Worm (Caenorhabditis elegans): ENCODE measurements around the gene lin-33.
A peak's percentile ranks its signal among the peaks of the same experiment; 100 is the strongest.

The lin-33 gene

DNA sequence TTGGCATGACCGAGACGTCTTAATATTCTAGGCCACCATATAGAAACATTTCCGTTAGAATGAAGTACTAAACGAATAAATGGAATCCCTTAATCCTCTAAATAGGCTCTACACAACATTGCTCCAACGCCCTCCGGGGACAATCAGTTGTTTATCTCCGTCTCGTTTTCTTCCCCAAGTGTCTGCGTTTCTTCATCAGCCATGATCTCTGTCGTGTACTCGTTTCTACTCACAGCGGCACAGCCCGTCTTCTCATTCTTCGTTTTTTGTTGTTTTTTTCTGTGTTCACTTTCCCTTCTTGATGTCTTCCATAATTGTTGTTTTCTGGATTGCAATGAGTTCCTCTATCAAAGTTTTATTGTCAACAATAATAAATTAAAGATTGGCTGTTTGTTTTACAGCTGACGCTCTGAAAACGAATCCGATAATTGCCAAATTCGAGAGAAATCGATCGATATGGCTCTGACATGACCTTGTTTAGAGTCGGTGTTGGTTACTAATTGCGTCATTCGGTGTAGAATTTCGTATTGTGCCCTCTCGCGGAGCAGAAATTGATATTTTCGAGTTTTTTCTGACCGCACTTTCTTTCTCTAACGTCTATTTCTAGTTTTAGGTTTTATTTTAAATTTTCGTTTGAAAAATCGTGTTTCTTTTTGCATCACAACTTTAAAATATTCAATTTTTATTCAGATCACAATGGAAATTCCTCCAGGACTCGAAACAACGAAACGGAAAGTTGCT lies 11.0 kb downstream of the lin-33 start, which contains the start of gene pfkb-1.2:
Gene pfkb-1.2, plus strand, starts transcription at position 691 of the 741 bp plus-strand sequence.
- peak in 1 of 2 experiments; percentile 63 for TF ChIP-seq daf-16 (GFP tag; optimal IDR thresholded peaks at IDR 0.05)
- peak; percentile 73 for TF ChIP-seq daf-16 (tag; optimal IDR thresholded peaks at IDR 0.05)
- peak; percentile 55 for TF ChIP-seq rbr-2 (tag; optimal IDR thresholded peaks at IDR 0.05)
- TF ChIP-seq dve-1 (tag; optimal IDR thresholded peaks at IDR 0.05; ENCODE audit: insufficient read depth): peak; percentile 17
- peak; percentile 30 for TF ChIP-seq nhr-28 (tag; optimal IDR thresholded peaks at IDR 0.05)
- TF ChIP-seq ceh-82 (tag; optimal IDR thresholded peaks at IDR 0.05): no peak
- peak; percentile 24 for TF ChIP-seq hlh-11 (tag; optimal IDR thresholded peaks at IDR 0.05)
- TF ChIP-seq mep-1 (tag; optimal IDR thresholded peaks at IDR 0.05): peak; percentile 17
- TF ChIP-seq tag-97 (GFP tag; IDR thresholded peaks at IDR 0.05): no peak

ce11 chrIV:5944172-5944571 lies 13.7 kb downstream of the lin-33 start:
- no peak for TF ChIP-seq madf-5 (GFP tag; IDR thresholded peaks at IDR 0.05)
- TF ChIP-seq aha-1 (tag): peak; percentile 96
- TF ChIP-seq nhr-41 (GFP tag; IDR thresholded peaks at IDR 0.05): no peak
- TF ChIP-seq F37D6.2 (tag; optimal IDR thresholded peaks at IDR 0.05): no peak
- TF ChIP-seq unc-62 (GFP tag; optimal IDR thresholded peaks at IDR 0.05 in 1 of 2): peak in 1 of 2 experiments; percentile 90
- TF ChIP-seq unc-62 (tag; optimal IDR thresholded peaks at IDR 0.05): no peak
- no peak for TF ChIP-seq ZK337.2 (GFP tag; IDR thresholded peaks at IDR 0.05)

ce11 chrIV:5945455-5945854 lies 15.0 kb downstream of the lin-33 start:
- no peak for TF ChIP-seq zfp-2 (tag; optimal IDR thresholded peaks at IDR 0.05)
- peak; percentile 55; the same call in 1 of the 2 replicates for TF ChIP-seq snpc-1.2 (GFP tag; IDR thresholded peaks at IDR 0.05)

DNA sequence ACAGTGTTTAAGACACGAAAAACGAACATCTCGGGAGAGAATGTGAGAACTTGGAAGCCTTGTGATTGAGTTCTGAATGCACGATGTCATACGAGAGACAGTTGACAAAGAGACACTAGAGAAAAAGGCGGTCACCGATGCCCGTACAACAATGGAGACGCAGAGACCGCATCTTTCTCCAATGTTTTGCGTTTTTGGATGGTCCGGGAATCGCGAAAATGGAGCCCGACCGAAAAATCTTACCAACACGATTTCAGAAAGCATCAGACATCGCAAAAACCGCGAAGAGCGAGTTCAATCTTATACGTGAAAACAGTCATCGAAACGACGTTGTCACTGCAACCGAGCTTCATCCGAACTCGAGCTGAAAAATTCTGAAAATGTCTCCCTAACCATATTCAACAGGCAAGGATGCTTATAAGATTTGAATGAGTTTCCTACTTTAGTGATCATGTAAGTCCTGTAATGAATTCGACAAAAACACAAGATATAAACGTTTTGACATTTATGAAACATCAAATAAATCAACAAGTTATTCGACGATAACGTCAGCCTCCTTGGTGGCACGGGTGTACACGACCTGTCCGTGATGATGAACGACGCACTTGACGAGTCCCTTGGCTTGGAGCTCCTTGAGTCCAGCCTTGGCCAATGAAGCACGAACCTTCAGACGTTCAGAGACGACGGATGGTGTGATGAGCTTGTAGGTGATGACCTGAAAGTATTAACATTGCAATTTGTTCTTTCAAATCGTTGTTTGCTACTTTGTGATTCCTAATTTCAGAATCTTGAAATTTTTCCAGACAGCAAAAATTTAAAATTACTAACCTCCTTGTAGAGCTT lies 16.4 kb downstream of the lin-33 start, which contains the start of gene inx-7:
Gene inx-7, minus strand, starts transcription at position 37 of the 843 bp plus-strand sequence.
- TF ChIP-seq mep-1 (tag; optimal IDR thresholded peaks at IDR 0.05): no peak
- TF ChIP-seq ces-1 (GFP tag; optimal IDR thresholded peaks at IDR 0.05): no peak
- TF ChIP-seq nhr-77 (tag; optimal IDR thresholded peaks at IDR 0.05): no peak
- no peak for TF ChIP-seq daf-12 (tag; optimal IDR thresholded peaks at IDR 0.05)
- peak; percentile 36 for TF ChIP-seq ama-1 (optimal IDR thresholded peaks at IDR 0.05)
- TF ChIP-seq nhr-76 (tag; optimal IDR thresholded peaks at IDR 0.05): no peak
- no peak for TF ChIP-seq nhr-111 (GFP tag; optimal IDR thresholded peaks at IDR 0.05)
- no peak for TF ChIP-seq ceh-28 (tag; optimal IDR thresholded peaks at IDR 0.05)
- peak; percentile 95 for TF ChIP-seq aha-1 (tag)
- TF ChIP-seq dve-1 (tag; optimal IDR thresholded peaks at IDR 0.05; ENCODE audit: insufficient read depth): peak; percentile 34
- TF ChIP-seq nhr-102 (tag; optimal IDR thresholded peaks at IDR 0.05): no peak
- peak; percentile 80 for TF ChIP-seq F49E8.2 (tag; optimal IDR thresholded peaks at IDR 0.05; ENCODE audit: borderline replicate concordance)
- TF ChIP-seq lin-38 (GFP tag; IDR thresholded peaks at IDR 0.05): peak; percentile 59
- no peak for TF ChIP-seq nhr-10 (tag; optimal IDR thresholded peaks at IDR 0.05)
- no peak for TF ChIP-seq nhr-41 (GFP tag; IDR thresholded peaks at IDR 0.05)
- peak; percentile 37 for TF ChIP-seq T26A8.4 (GFP tag; IDR thresholded peaks at IDR 0.05)
- no peak for TF ChIP-seq F37D6.2 (tag; optimal IDR thresholded peaks at IDR 0.05)
- TF ChIP-seq lsy-2 (tag; optimal IDR thresholded peaks at IDR 0.05): peak in 1 of 2 experiments; percentile 54
- TF ChIP-seq lin-15B (tag; optimal IDR thresholded peaks at IDR 0.05): no peak
- TF ChIP-seq madf-5 (GFP tag; IDR thresholded peaks at IDR 0.05): no peak
- TF ChIP-seq lin-39 (tag; optimal IDR thresholded peaks at IDR 0.05): no peak
- no peak for TF ChIP-seq ctbp-1 (GFP tag; IDR thresholded peaks at IDR 0.05)
- TF ChIP-seq zag-1 (tag; optimal IDR thresholded peaks at IDR 0.05): no peak
- no peak for TF ChIP-seq Y75B8A.6 (GFP tag; IDR thresholded peaks at IDR 0.05)
- TF ChIP-seq ceh-20 (GFP tag; IDR thresholded peaks at IDR 0.05): no peak
- TF ChIP-seq duxl-1 (tag; optimal IDR thresholded peaks at IDR 0.05; ENCODE audit: poor library complexity): peak; percentile 47
- TF ChIP-seq skn-1 (tag; optimal IDR thresholded peaks at IDR 0.05): no peak
- peak in 1 of 2 experiments; percentile 6 for TF ChIP-seq daf-16 (GFP tag; optimal IDR thresholded peaks at IDR 0.05)
- peak; percentile 14 for TF ChIP-seq daf-16 (tag; optimal IDR thresholded peaks at IDR 0.05)
- peak; percentile 70 for TF ChIP-seq unc-130 (GFP tag; optimal IDR thresholded peaks at IDR 0.05)
- TF ChIP-seq sdz-12 (GFP tag; optimal IDR thresholded peaks at IDR 0.05): no peak
- TF ChIP-seq zip-2 (tag; optimal IDR thresholded peaks at IDR 0.05): no peak
- TF ChIP-seq cey-2 (tag; optimal IDR thresholded peaks at IDR 0.05; ENCODE audit: borderline replicate concordance, insufficient read depth): no peak
